Fruit fly (Drosophila melanogaster) Kc167 (cell line): Measurements from ENCODE around the gene Cpr76Bb.

ENCODE experiments used
- h ChIP-seq: fragments of >200 bp; optimal IDR thresholded peaks from 3 replicates; lab custom pipeline; 2018; ENCODE audit warnings: missing external identifiers
- psq ChIP-seq: fragments of >200 bp; optimal IDR thresholded peaks from 2 replicates; lab custom pipeline; 2017; ENCODE audit warnings: missing external identifiers
- ttk ChIP-seq: sonication (Bioruptor generic); optimal IDR thresholded peaks from 2 replicates; lab custom pipeline; 2017; ENCODE audit warnings: missing external identifiers

DNA sequence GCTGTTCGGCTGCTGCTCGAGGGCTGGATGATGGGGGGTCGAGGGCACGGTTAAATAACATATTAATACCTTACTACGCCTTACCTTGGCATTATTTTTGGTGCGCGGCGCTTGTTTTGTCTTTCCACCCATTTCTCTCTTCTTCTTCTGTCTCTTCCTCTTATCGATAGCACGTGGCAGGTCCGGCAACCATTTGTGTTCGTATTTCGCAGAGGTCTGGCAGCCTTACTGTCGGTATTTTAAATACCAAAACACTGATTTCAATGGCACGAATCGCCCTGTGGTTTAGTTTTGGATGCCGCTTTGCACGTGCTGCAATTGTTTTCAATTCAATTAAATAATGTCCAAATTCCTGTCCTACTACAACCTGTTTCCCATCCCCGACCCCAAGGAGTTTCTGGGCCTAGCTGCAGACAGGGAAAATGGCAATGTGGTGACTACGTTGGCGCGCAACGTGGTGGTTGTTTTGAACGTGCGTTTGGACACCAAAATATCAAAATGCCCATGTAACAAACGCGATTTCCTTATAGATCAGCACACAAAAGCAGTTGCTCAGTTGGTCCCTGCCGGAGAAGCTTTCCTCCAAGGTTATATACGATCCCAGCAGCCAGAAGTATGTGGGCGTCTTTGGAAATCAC lies 32.8 kb downstream of the Cpr76Bb start, which contains the start of the genes Ltn1 and CG9300:
- TF ChIP-seq psq (lab: Kevin White, UChicago) = no peak
- no peak for TF ChIP-seq ttk (lab: Kevin White, UChicago)
- TF ChIP-seq h (lab: Kevin White, UChicago) = no peak
